Worm (Caenorhabditis elegans) whole organism, L1 larva: Measurements from ENCODE around the gene K01G12.22.

Experiments used
- C04F5.9 ChIP-seq: sonication (generic microtip); optimal IDR thresholded peaks from 2 replicates; lab custom pipeline; 2016; ENCODE audit warnings: missing genetic modification characterization, missing compliant biosample characterization
- C16A3.4 ChIP-seq: fragments of 150-350 bp; optimal IDR thresholded peaks from 2 replicates; lab custom pipeline; 2014; ENCODE audit warnings: missing biosample characterization, missing genetic modification characterization
- C34B4.2 ChIP-seq: sonication (generic microtip); optimal IDR thresholded peaks from 2 replicates; lab custom pipeline; 2017; ENCODE audit warnings: mild to moderate bottlenecking, missing genetic modification characterization, missing compliant biosample characterization
- Y116A8C.19 ChIP-seq: sonication (generic microtip); optimal IDR thresholded peaks from 2 replicates; lab custom pipeline; 2016; ENCODE audit warnings: missing compliant biosample characterization, missing genetic modification characterization, borderline replicate concordance
- ceh-88 ChIP-seq: fragments of 200-800 bp; sonication (Bioruptor generic); IDR thresholded peaks from 2 replicates; pipeline ENCODE4 v1.3.6; 2022; ENCODE audit warnings: missing genetic modification characterization, missing compliant biosample characterization
- ceh-90 ChIP-seq: sonication (generic microtip); optimal IDR thresholded peaks from 2 replicates; lab custom pipeline; 2016; ENCODE audit warnings: missing genetic modification characterization, missing compliant biosample characterization
- ces-1 ChIP-seq: fragments of 150-350 bp; optimal IDR thresholded peaks from 2 replicates; lab custom pipeline; 2014; ENCODE audit warnings: missing biosample characterization, missing genetic modification reagents, missing genetic modification characterization
- dpl-1 ChIP-seq, 3 experiments: fragments of 150-350 bp in 2 of 3; sonication (generic microtip) in 1 of 3; optimal IDR thresholded peaks; 2 replicates each; lab custom pipeline; 2014 to 2017; ENCODE audit warnings: missing biosample characterization in 3 of 3, missing genetic modification characterization in 3 of 3, missing genetic modification reagents in 3 of 3
- dsc-1 ChIP-seq: sonication (generic microtip); optimal IDR thresholded peaks from 2 replicates; lab custom pipeline; 2016; ENCODE audit warnings: mild to moderate bottlenecking, missing genetic modification characterization, missing compliant biosample characterization
- efl-1 ChIP-seq, 4 experiments: fragments of 150-350 bp; optimal IDR thresholded peaks in 3 of 4; peaks in 1 of 4; 1 replicate in 1 of 4; 2 replicates in 3 of 4; lab custom pipeline; 2014; ENCODE audit warnings: missing biosample characterization in 2 of 4, missing genetic modification characterization in 2 of 4, missing genetic modification reagents in 2 of 4
- efl-3 ChIP-seq: fragments of 200-800 bp; sonication (Bioruptor generic); optimal IDR thresholded peaks from 2 replicates; lab custom pipeline; 2018; ENCODE audit warnings: mild to moderate bottlenecking, missing genetic modification characterization, missing compliant biosample characterization
- egl-13 ChIP-seq: sonication (generic microtip); optimal IDR thresholded peaks from 2 replicates; lab custom pipeline; 2016; ENCODE audit warnings: missing genotype, missing genetic modification reagents, missing genetic modification characterization, missing compliant biosample characterization
- ets-5 ChIP-seq: fragments of 200-800 bp; sonication (Bioruptor generic); IDR thresholded peaks from 2 replicates; pipeline ENCODE4 v1.3.6; 2022; ENCODE audit warnings: missing genetic modification characterization, missing compliant biosample characterization
- fkh-4 ChIP-seq: sonication (generic microtip); optimal IDR thresholded peaks from 2 replicates; lab custom pipeline; 2016; ENCODE audit warnings: missing compliant biosample characterization, missing genetic modification characterization, borderline replicate concordance
- hpl-2 ChIP-seq: fragments of 150-350 bp; optimal IDR thresholded peaks from 2 replicates; lab custom pipeline; 2014; ENCODE audit warnings: missing biosample characterization, missing genetic modification reagents, missing genetic modification characterization
- irx-1 ChIP-seq: sonication (generic microtip); optimal IDR thresholded peaks from 2 replicates; lab custom pipeline; 2016; ENCODE audit warnings: missing genetic modification characterization, missing compliant biosample characterization
- isw-1 ChIP-seq: fragments of 200-800 bp; sonication (Bioruptor generic); IDR thresholded peaks from 2 replicates; pipeline ENCODE4 v1.3.6; 2022; ENCODE audit warnings: missing genetic modification characterization, missing compliant biosample characterization
- lin-13 ChIP-seq: fragments of 150-350 bp; optimal IDR thresholded peaks from 2 replicates; lab custom pipeline; 2014; ENCODE audit warnings: missing biosample characterization, missing genetic modification reagents, missing genetic modification characterization
- lin-15B ChIP-seq: fragments of 150-350 bp; sonication (generic microtip); optimal IDR thresholded peaks from 3 replicates; lab custom pipeline; 2014; ENCODE audit warnings: missing biosample characterization, missing genetic modification characterization
- lin-35 ChIP-seq, 2 experiments: fragments of 150-350 bp; optimal IDR thresholded peaks; 2 replicates each; lab custom pipeline; 2014; ENCODE audit warnings: missing biosample characterization in 2 of 2, missing genetic modification characterization in 2 of 2, missing genetic modification reagents in 2 of 2
- lir-3 ChIP-seq: sonication (generic microtip); optimal IDR thresholded peaks from 2 replicates; lab custom pipeline; 2016; ENCODE audit warnings: mild to moderate bottlenecking, missing genetic modification characterization, moderate library complexity, missing compliant biosample characterization; ENCODE audit not compliant: poor library complexity
- lsy-2 ChIP-seq, 2 experiments: fragments of 150-350 bp; optimal IDR thresholded peaks; 2 replicates each; lab custom pipeline; 2014; ENCODE audit warnings: missing biosample characterization in 2 of 2, missing genetic modification characterization in 2 of 2
- mab-9 ChIP-seq: fragments of 200-800 bp; sonication (Bioruptor generic); IDR thresholded peaks from 2 replicates; pipeline ENCODE4 v1.3.6; 2022; ENCODE audit warnings: missing genetic modification reagents, missing genetic modification characterization, missing compliant biosample characterization
- mdl-1 ChIP-seq, 2 experiments: fragments of 150-350 bp; optimal IDR thresholded peaks; 2 replicates each; lab custom pipeline; 2014 to 2017; ENCODE audit warnings: missing biosample characterization in 2 of 2, missing genetic modification characterization in 2 of 2, inconsistent platforms in 1 of 2
- mep-1 ChIP-seq: fragments of 150-350 bp; optimal IDR thresholded peaks from 2 replicates; lab custom pipeline; 2014; ENCODE audit warnings: missing biosample characterization, missing genetic modification characterization
- nhr-11 ChIP-seq: fragments of 150-350 bp; optimal IDR thresholded peaks from 2 replicates; lab custom pipeline; 2014; ENCODE audit warnings: missing biosample characterization, missing genetic modification characterization
- nhr-12 ChIP-seq: sonication (generic microtip); optimal IDR thresholded peaks from 2 replicates; lab custom pipeline; 2017; ENCODE audit warnings: missing biosample characterization, missing genetic modification characterization
- nhr-19 ChIP-seq: fragments of 200-800 bp; sonication (Bioruptor generic); conservative IDR thresholded peaks from 2 replicates; pipeline ENCODE4 v1.3.6; 2022; ENCODE audit warnings: missing genetic modification characterization, missing compliant biosample characterization
- nhr-20 ChIP-seq: sonication (generic microtip); optimal IDR thresholded peaks from 2 replicates; lab custom pipeline; 2016; ENCODE audit warnings: mild to moderate bottlenecking, missing genetic modification characterization, missing compliant biosample characterization
- nhr-28 ChIP-seq: fragments of 150-350 bp; optimal IDR thresholded peaks from 2 replicates; lab custom pipeline; 2014; ENCODE audit warnings: missing biosample characterization, missing genetic modification characterization
- nhr-47 ChIP-seq: sonication (generic microtip); optimal IDR thresholded peaks from 2 replicates; lab custom pipeline; 2016; ENCODE audit warnings: mild to moderate bottlenecking, missing genetic modification characterization, moderate library complexity, missing compliant biosample characterization
- nhr-71 ChIP-seq: sonication (generic microtip); optimal IDR thresholded peaks from 2 replicates; lab custom pipeline; 2016; ENCODE audit warnings: mild to moderate bottlenecking, missing genetic modification characterization, moderate library complexity, missing compliant biosample characterization
- nhr-76 ChIP-seq: sonication (generic microtip); optimal IDR thresholded peaks from 2 replicates; lab custom pipeline; 2017; ENCODE audit warnings: missing biosample characterization, missing genetic modification characterization
- pag-3 ChIP-seq: sonication (generic microtip); optimal IDR thresholded peaks from 2 replicates; lab custom pipeline; 2017; ENCODE audit warnings: missing genetic modification characterization, mild to moderate bottlenecking, missing compliant biosample characterization, antibody characterized with exemption, borderline replicate concordance; ENCODE audit not compliant: insufficient read depth
- rnt-1 ChIP-seq: sonication (generic microtip); optimal IDR thresholded peaks from 2 replicates; lab custom pipeline; 2016; ENCODE audit warnings: mild to moderate bottlenecking, missing genetic modification characterization, moderate library complexity, missing compliant biosample characterization
- skn-1 ChIP-seq: fragments of 150-350 bp; optimal IDR thresholded peaks from 2 replicates; lab custom pipeline; 2014; ENCODE audit warnings: missing biosample characterization, missing genetic modification characterization
- snpc-4 ChIP-seq: fragments of 150-350 bp; optimal IDR thresholded peaks from 2 replicates; lab custom pipeline; 2014; ENCODE audit warnings: missing biosample characterization, missing genetic modification characterization
- snu-23 ChIP-seq: sonication (generic microtip); optimal IDR thresholded peaks from 2 replicates; lab custom pipeline; 2016; ENCODE audit warnings: missing genetic modification characterization, missing compliant biosample characterization
- sox-4 ChIP-seq: sonication (generic microtip); optimal IDR thresholded peaks from 2 replicates; lab custom pipeline; 2016; ENCODE audit warnings: missing genetic modification characterization, missing compliant biosample characterization
- sptf-1 ChIP-seq: fragments of 150-350 bp; optimal IDR thresholded peaks from 2 replicates; lab custom pipeline; 2014; ENCODE audit warnings: missing biosample characterization, missing genetic modification characterization
- sup-37 ChIP-seq: fragments of 200-800 bp; sonication (Bioruptor generic); optimal IDR thresholded peaks from 2 replicates; lab custom pipeline; 2018; ENCODE audit warnings: mild to moderate bottlenecking, missing genetic modification characterization, missing compliant biosample characterization
- tbx-2 ChIP-seq: sonication (generic microtip); optimal IDR thresholded peaks from 2 replicates; lab custom pipeline; 2016; ENCODE audit warnings: missing genetic modification characterization, missing compliant biosample characterization
- unc-30 ChIP-seq: sonication (generic microtip); optimal IDR thresholded peaks from 2 replicates; lab custom pipeline; 2017; ENCODE audit warnings: missing biosample characterization, missing genetic modification characterization
- unc-86 ChIP-seq: sonication (generic microtip); optimal IDR thresholded peaks from 2 replicates; lab custom pipeline; 2016; ENCODE audit warnings: missing genetic modification characterization, missing compliant biosample characterization
- vab-15 ChIP-seq: sonication (generic microtip); optimal IDR thresholded peaks from 2 replicates; lab custom pipeline; 2017; ENCODE audit warnings: missing genotype, mild to moderate bottlenecking, missing genetic modification characterization, missing compliant biosample characterization
- ztf-11 ChIP-seq, 2 experiments: sonication (generic microtip); optimal IDR thresholded peaks; 2 replicates each; lab custom pipeline; 2016 to 2017; ENCODE audit warnings: missing genetic modification characterization in 2 of 2, missing biosample characterization in 1 of 2, missing compliant biosample characterization in 1 of 2
- ztf-4 ChIP-seq: fragments of 150-350 bp; optimal IDR thresholded peaks from 2 replicates; lab custom pipeline; 2014; ENCODE audit warnings: missing biosample characterization, missing genetic modification characterization

Gene K01G12.22

ce11 chrIV:14224912-14225311 is 32.9 kb downstream of the K01G12.22 start (continued):
- TF ChIP-seq skn-1 (peak; percentile 5), ztf-11 (tag; optimal IDR thresholded peaks at IDR 0.05; lab: Kevin White, UChicago) (no peak), C04F5.9 (tag; lab: Kevin White, UChicago) (no peak), ces-1 (no peak), nhr-76 (tag; lab: Kevin White, UChicago) (no peak), ceh-90 (tag; lab: Kevin White, UChicago) (no peak), rnt-1 (tag; lab: Kevin White, UChicago) (peak; percentile 63), lin-15B (tag; lab: Kevin White, UChicago) (no peak), nhr-47 (peak; percentile 31), lir-3 (no peak), nhr-71 (tag; lab: Kevin White, UChicago) (no peak), ets-5 (GFP tag; lab: Robert Waterston, UW) (no peak), mep-1 (tag; lab: Kevin White, UChicago) (peak; percentile 29), nhr-20 (tag; lab: Kevin White, UChicago) (peak; percentile 54), sptf-1 (tag; lab: Kevin White, UChicago) (no peak), fkh-4 (tag; lab: Kevin White, UChicago) (no peak), nhr-19 (GFP tag; lab: Robert Waterston, UW) (peak; percentile 34), snpc-4 (tag; lab: Kevin White, UChicago) (no peak), sox-4 (tag; lab: Kevin White, UChicago) (no peak), nhr-12 (tag; lab: Kevin White, UChicago) (no peak), sup-37 (no peak)

- TF ChIP-seq ztf-4 (tag; lab: Kevin White, UChicago) (no peak), unc-86 (tag; lab: Kevin White, UChicago) (no peak), sptf-1 (tag; lab: Kevin White, UChicago) (no peak), nhr-11 (tag; lab: Kevin White, UChicago) (no peak), hpl-2 (GFP tag; lab: Kevin White, UChicago) (no peak), ces-1 (no peak), nhr-20 (tag; lab: Kevin White, UChicago) (no peak), tbx-2 (tag; lab: Kevin White, UChicago) (no peak), nhr-12 (tag; lab: Kevin White, UChicago) (no peak), fkh-4 (tag; lab: Kevin White, UChicago) (no peak), nhr-47 (no peak), unc-30 (tag; lab: Kevin White, UChicago) (no peak), mdl-1 (tag; optimal IDR thresholded peaks at IDR 0.05; lab: Kevin White, UChicago) (no peak), Y116A8C.19 (no peak), snu-23 (GFP tag; lab: Kevin White, UChicago) (no peak), C34B4.2 (tag; lab: Kevin White, UChicago) (no peak), lsy-2 (tag; optimal IDR thresholded peaks at IDR 0.05; lab: Kevin White, UChicago) (no peak), mab-9 (GFP tag; lab: Robert Waterston, UW) (no peak), irx-1 (tag; lab: Kevin White, UChicago) (no peak)
These were observed 35.1 kb downstream of the K01G12.22 start for ce11 chrIV:14227138-14227537.

ce11 chrIV:14228069-14228468 is 36.0 kb downstream of the K01G12.22 start, which contains the start of gene F02H6.7:
F02H6.7 (minus strand) TSS chrIV:14228169.
- no peak for TF ChIP-seq egl-13 (tag; lab: Kevin White, UChicago)
- no peak for TF ChIP-seq nhr-11 (tag; lab: Kevin White, UChicago)
- no peak for TF ChIP-seq nhr-71 (tag; lab: Kevin White, UChicago)
- TF ChIP-seq rnt-1 (tag; lab: Kevin White, UChicago) = no peak
- TF ChIP-seq nhr-12 (tag; lab: Kevin White, UChicago) = no peak
- TF ChIP-seq ets-5 (GFP tag; lab: Robert Waterston, UW) = no peak

ce11 chrIV:14230799-14231198 is 38.8 kb downstream of the K01G12.22 start, which contains the start of gene F02H6.6:
F02H6.6 (minus strand) TSS chrIV:14230899.
- TF ChIP-seq dsc-1 (tag; lab: Kevin White, UChicago) (no peak), isw-1 (GFP tag; lab: Robert Waterston, UW) (no peak), efl-3 (GFP tag; lab: Kevin White, UChicago) (no peak), ceh-88 (GFP tag; lab: Robert Waterston, UW) (no peak), nhr-28 (tag; lab: Kevin White, UChicago) (no peak), C16A3.4 (tag; lab: Kevin White, UChicago) (no peak), dpl-1 (GFP tag; optimal IDR thresholded peaks at IDR 0.05; lab: Kevin White, UChicago) (no peak), nhr-71 (tag; lab: Kevin White, UChicago) (no peak), efl-1 (optimal IDR thresholded peaks at IDR 0.05; lab: Kevin White, UChicago) (no peak), efl-1 (GFP tag; optimal IDR thresholded peaks at IDR 0.05 in 1 of 2; lab: Kevin White, UChicago) (no peak), pag-3 (tag; lab: Kevin White, UChicago) (no peak), snu-23 (GFP tag; lab: Kevin White, UChicago) (no peak), vab-15 (tag; lab: Kevin White, UChicago) (no peak), lin-35 (GFP tag; optimal IDR thresholded peaks at IDR 0.05; lab: Kevin White, UChicago) (no peak), lin-13 (GFP tag; lab: Kevin White, UChicago) (no peak), sup-37 (no peak)
